Fruit fly (Drosophila melanogaster): Measurements from ENCODE around the gene CG3285.
A peak's percentile ranks its signal among the peaks of the same experiment; 100 is the strongest.

Gene CG3285

DNA sequence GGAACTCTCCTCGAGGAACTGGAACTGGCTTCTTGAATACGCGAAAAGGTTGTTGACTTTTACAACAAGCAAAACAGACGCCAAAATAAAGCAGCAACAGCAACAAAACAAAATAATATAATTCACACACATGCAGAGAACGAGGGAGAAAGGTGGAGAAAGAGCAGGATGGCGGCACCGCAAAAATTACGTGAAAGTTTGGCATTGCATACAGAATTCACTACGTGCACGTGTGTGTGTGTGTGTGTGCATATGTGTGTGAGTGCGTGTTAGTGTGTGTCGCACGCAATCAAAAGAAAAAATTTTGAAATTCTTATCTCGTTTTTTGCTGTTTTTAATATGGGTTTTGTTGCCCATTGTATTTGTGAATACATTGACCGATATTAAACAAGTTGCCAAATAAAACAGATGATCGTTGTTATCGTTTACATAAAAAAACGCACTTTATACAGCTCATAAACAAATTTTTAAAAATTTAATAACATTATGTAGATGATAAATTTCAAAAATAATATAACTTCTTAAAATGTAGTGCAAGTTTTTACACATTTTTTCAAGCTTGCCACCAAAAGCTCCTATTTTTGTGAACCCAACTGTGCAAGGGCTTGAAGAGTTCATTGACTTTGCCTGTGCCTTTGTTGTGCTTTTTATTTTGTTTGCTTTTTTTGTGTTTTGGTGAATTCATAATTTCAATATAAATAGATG is 10.7 kb downstream of the CG3285 start (continued):
- TF ChIP-seq CG18599 (GFP tag; optimal IDR thresholded peaks at IDR 0.05) (peak; percentile 19), CG15601 (tag; optimal IDR thresholded peaks at IDR 0.05) (no peak), CG9817 (tag; optimal IDR thresholded peaks at IDR 0.05) (no peak), Med (GFP tag) (no peak), gt (GFP tag; IDR thresholded peaks at IDR 0.05) (no peak), cas (GFP tag; IDR thresholded peaks at IDR 0.05) (no peak), NFAT (GFP tag; IDR thresholded peaks at IDR 0.05) (no peak), sqz (GFP tag; optimal IDR thresholded peaks at IDR 0.05) (no peak), Vsx1 (GFP tag; optimal IDR thresholded peaks at IDR 0.05) (no peak), her (GFP tag; optimal IDR thresholded peaks at IDR 0.05) (no peak), CG11560 (tag; IDR thresholded peaks at IDR 0.05) (no peak), CG14667 (GFP tag; IDR thresholded peaks at IDR 0.05) (no peak), unpg (GFP tag; optimal IDR thresholded peaks at IDR 0.05) (peak; percentile 44), zfh1 (GFP tag; IDR thresholded peaks at IDR 0.05) (0 out of 3 replicates have a peak, but pooled peaks have one; percentile 9), Dad (GFP tag; optimal IDR thresholded peaks at IDR 0.05) (no peak), ssp (GFP tag; IDR thresholded peaks at IDR 0.05) (no peak), Bdp1 (GFP tag; optimal IDR thresholded peaks at IDR 0.05) (no peak), Hey (tag; optimal IDR thresholded peaks at IDR 0.05) (no peak), fd96Cb (tag; optimal IDR thresholded peaks at IDR 0.05) (peak; percentile 1), Ets65A (GFP tag) (no peak), H15 (GFP tag; IDR thresholded peaks at IDR 0.05) (no peak), CG4424 (GFP tag; optimal IDR thresholded peaks at IDR 0.05) (no peak), CG8944 (GFP tag; optimal IDR thresholded peaks at IDR 0.05) (no peak), CG16815 (GFP tag; optimal IDR thresholded peaks at IDR 0.05) (no peak), lbe (GFP tag; optimal IDR thresholded peaks at IDR 0.05) (peak; percentile 65), slbo (GFP tag; IDR thresholded peaks at IDR 0.05) (no peak), CTCF (GFP tag; optimal IDR thresholded peaks at IDR 0.05) (no peak), gsb (GFP tag; IDR thresholded peaks at IDR 0.05) (no peak), D (optimal IDR thresholded peaks at IDR 0.05) (no peak), D (GFP tag; optimal IDR thresholded peaks at IDR 0.05) (peak; percentile 24), CG2875 (GFP tag; optimal IDR thresholded peaks at IDR 0.05) (peak; percentile 6), CG34422 (GFP tag; IDR thresholded peaks at IDR 0.05) (no peak), jigr1 (GFP tag; IDR thresholded peaks at IDR 0.05) (no peak), ewg (GFP tag; optimal IDR thresholded peaks at IDR 0.05) (no peak), dpn (GFP tag; optimal IDR thresholded peaks at IDR 0.05) (peak in 1 of 2 experiments; percentile 29), CG14710 (tag; optimal IDR thresholded peaks at IDR 0.05) (peak; percentile 8), Ada2b (GFP tag; IDR thresholded peaks at IDR 0.05) (no peak), CG6272 (GFP tag; IDR thresholded peaks at IDR 0.05) (no peak), ftz-f1 (GFP tag; optimal IDR thresholded peaks at IDR 0.05) (no peak), CG10979 (tag; optimal IDR thresholded peaks at IDR 0.05) (peak; percentile 22), CG9437 (GFP tag; optimal IDR thresholded peaks at IDR 0.05) (peak; percentile 12), sob (GFP tag; IDR thresholded peaks at IDR 0.05) (no peak), CG17361 (GFP tag; IDR thresholded peaks at IDR 0.05) (peak; percentile 33; the same call in 1 of the 3 replicates), Hr51 (GFP tag; optimal IDR thresholded peaks at IDR 0.05) (peak in 1 of 2 experiments; percentile 26), hkb (optimal IDR thresholded peaks at IDR 0.05) (no peak), hkb (GFP tag; IDR thresholded peaks at IDR 0.05) (peak; percentile 38; the same call in 1 of the 2 replicates), kni (GFP tag; optimal IDR thresholded peaks at IDR 0.05) (no peak), CG1602 (GFP tag; optimal IDR thresholded peaks at IDR 0.05) (no peak), Deaf1 (tag; optimal IDR thresholded peaks at IDR 0.05) (no peak), CG2678 (tag; optimal IDR thresholded peaks at IDR 0.05) (peak; percentile 41), z (GFP tag; IDR thresholded peaks at IDR 0.05) (no peak), crp (GFP tag; optimal IDR thresholded peaks at IDR 0.05) (no peak)

Measured in whole organism, embryonic.